Worm (Caenorhabditis elegans) whole organism, L2 larva: Measurements from ENCODE around the gene F40F8.4.
A peak's percentile ranks its signal among the peaks of the same experiment; 100 is the strongest.

Experiments used
- C34F6.9 ChIP-seq: fragments of 150-350 bp; optimal IDR thresholded peaks from 2 replicates; lab custom pipeline; 2014; ENCODE audit warnings: missing biosample characterization, missing genetic modification characterization
- F13H6.1 ChIP-seq: sonication (generic microtip); optimal IDR thresholded peaks from 2 replicates; lab custom pipeline; 2016; ENCODE audit warnings: missing genetic modification characterization, missing compliant biosample characterization
- R02D3.7 ChIP-seq: fragments of 150-350 bp; optimal IDR thresholded peaks from 2 replicates; lab custom pipeline; 2014; ENCODE audit warnings: missing biosample characterization, missing genetic modification characterization
- ZK546.5 ChIP-seq: sonication (generic microtip); optimal IDR thresholded peaks from 2 replicates; lab custom pipeline; 2017; ENCODE audit warnings: missing biosample characterization, missing genetic modification characterization
- alr-1 ChIP-seq: fragments of 150-350 bp; optimal IDR thresholded peaks from 2 replicates; lab custom pipeline; 2014; ENCODE audit warnings: missing biosample characterization, missing genetic modification characterization
- aly-2 ChIP-seq: fragments of 150-350 bp; optimal IDR thresholded peaks from 2 replicates; lab custom pipeline; 2014; ENCODE audit warnings: missing biosample characterization, missing genetic modification characterization
- ama-1 ChIP-seq: fragments of 150-350 bp; optimal IDR thresholded peaks from 2 replicates; lab custom pipeline; 2018; ENCODE audit warnings: inconsistent platforms
- blmp-1 ChIP-seq: sonication (generic microtip); optimal IDR thresholded peaks from 2 replicates; lab custom pipeline; 2017; ENCODE audit warnings: missing genetic modification characterization, mild to moderate bottlenecking, missing compliant biosample characterization, antibody characterized with exemption, moderate library complexity; ENCODE audit not compliant: insufficient read depth
- ceh-82 ChIP-seq: fragments of 150-350 bp; optimal IDR thresholded peaks from 2 replicates; lab custom pipeline; 2014; ENCODE audit warnings: missing biosample characterization, missing genetic modification characterization
- crh-2 ChIP-seq: sonication (generic microtip); optimal IDR thresholded peaks from 2 replicates; lab custom pipeline; 2017; ENCODE audit warnings: missing biosample characterization, missing genetic modification characterization
- dmd-4 ChIP-seq: sonication (generic microtip); optimal IDR thresholded peaks from 2 replicates; lab custom pipeline; 2017; ENCODE audit warnings: missing biosample characterization, missing genetic modification characterization
- egl-27 ChIP-seq: sonication (generic microtip); optimal IDR thresholded peaks from 3 replicates; lab custom pipeline; 2017; ENCODE audit warnings: missing biosample characterization, missing genetic modification reagents, missing genetic modification characterization
- elt-1 ChIP-seq: fragments of 150-350 bp; optimal IDR thresholded peaks from 2 replicates; lab custom pipeline; 2014; ENCODE audit warnings: missing biosample characterization, missing genetic modification characterization
- elt-3 ChIP-seq: sonication (generic microtip); optimal IDR thresholded peaks from 2 replicates; lab custom pipeline; 2017; ENCODE audit warnings: missing biosample characterization, missing genetic modification characterization
- fos-1 ChIP-seq: fragments of 150-350 bp; optimal IDR thresholded peaks from 2 replicates; lab custom pipeline; 2014; ENCODE audit warnings: missing biosample characterization, missing genetic modification characterization
- gmeb-1 ChIP-seq: fragments of 150-350 bp; optimal IDR thresholded peaks from 2 replicates; lab custom pipeline; 2014; ENCODE audit warnings: missing biosample characterization, missing genetic modification characterization
- lin-11 ChIP-seq: fragments of 150-350 bp; sonication (generic microtip); optimal IDR thresholded peaks from 2 replicates; lab custom pipeline; 2014; ENCODE audit warnings: missing biosample characterization, missing genetic modification characterization, inconsistent platforms, mixed read lengths
- lin-13 ChIP-seq: fragments of 150-350 bp; optimal IDR thresholded peaks from 2 replicates; lab custom pipeline; 2014; ENCODE audit warnings: missing biosample characterization, missing genetic modification reagents, missing genetic modification characterization
- lsy-2 ChIP-seq, 2 experiments: fragments of 150-350 bp in 1 of 2; sonication (generic microtip) in 1 of 2; optimal IDR thresholded peaks; 2 replicates each; lab custom pipeline; 2014 to 2017; ENCODE audit warnings: missing biosample characterization in 2 of 2, missing genetic modification characterization in 2 of 2
- mab-5 ChIP-seq: fragments of 150-350 bp; optimal IDR thresholded peaks from 2 replicates; lab custom pipeline; 2014; ENCODE audit warnings: missing biosample characterization, missing genetic modification characterization
- mdl-1 ChIP-seq, 2 experiments: fragments of 150-350 bp in 1 of 2; sonication (generic microtip) in 1 of 2; optimal IDR thresholded peaks; 2 replicates each; lab custom pipeline; 2017; ENCODE audit warnings: missing biosample characterization in 2 of 2, missing genetic modification characterization in 2 of 2
- nhr-10 ChIP-seq: sonication (generic microtip); optimal IDR thresholded peaks from 2 replicates; lab custom pipeline; 2017; ENCODE audit warnings: missing biosample characterization, missing genetic modification characterization
- nhr-12 ChIP-seq: fragments of 150-350 bp; optimal IDR thresholded peaks from 2 replicates; lab custom pipeline; 2014; ENCODE audit warnings: missing biosample characterization, missing genetic modification characterization
- nhr-129 ChIP-seq: fragments of 150-350 bp; optimal IDR thresholded peaks from 2 replicates; lab custom pipeline; 2014; ENCODE audit warnings: missing biosample characterization, missing genetic modification characterization
- nhr-23 ChIP-seq: fragments of 150-350 bp; optimal IDR thresholded peaks from 2 replicates; lab custom pipeline; 2014; ENCODE audit warnings: missing biosample characterization, missing genetic modification reagents, missing genetic modification characterization
- nhr-25 ChIP-seq: fragments of 150-350 bp; sonication (generic microtip); optimal IDR thresholded peaks from 3 replicates; lab custom pipeline; 2014; ENCODE audit warnings: missing biosample characterization, missing genetic modification characterization
- nhr-77 ChIP-seq: fragments of 150-350 bp; optimal IDR thresholded peaks from 2 replicates; lab custom pipeline; 2014; ENCODE audit warnings: missing biosample characterization, missing genetic modification characterization
- peb-1 ChIP-seq: fragments of 150-350 bp; optimal IDR thresholded peaks from 2 replicates; lab custom pipeline; 2014; ENCODE audit warnings: missing biosample characterization, missing genetic modification characterization
- skn-1 ChIP-seq: sonication (generic microtip); optimal IDR thresholded peaks from 2 replicates; lab custom pipeline; 2017; ENCODE audit warnings: missing biosample characterization, missing genetic modification characterization
- sma-3 ChIP-seq: sonication (generic microtip); optimal IDR thresholded peaks from 2 replicates; lab custom pipeline; 2016; ENCODE audit warnings: missing genetic modification reagents, missing genetic modification characterization, missing compliant biosample characterization
- sma-9 ChIP-seq, 2 experiments: fragments of 150-350 bp in 1 of 2; sonication (generic microtip) in 1 of 2; optimal IDR thresholded peaks; 2 replicates each; lab custom pipeline; 2014 to 2016; ENCODE audit warnings: missing genetic modification characterization in 2 of 2, mild to moderate bottlenecking in 1 of 2, missing biosample characterization in 1 of 2, missing compliant biosample characterization in 1 of 2, missing genetic modification reagents in 1 of 2, moderate library complexity in 1 of 2
- snpc-4 ChIP-seq: fragments of 150-350 bp; optimal IDR thresholded peaks from 2 replicates; lab custom pipeline; 2014; ENCODE audit warnings: missing biosample characterization, missing genetic modification characterization
- unc-39 ChIP-seq: fragments of 150-350 bp; optimal IDR thresholded peaks from 2 replicates; lab custom pipeline; 2014; ENCODE audit warnings: missing biosample characterization, missing genetic modification characterization
- unc-55 ChIP-seq: fragments of 150-350 bp; sonication (generic microtip); optimal IDR thresholded peaks from 3 replicates; lab custom pipeline; 2014; ENCODE audit warnings: missing biosample characterization, missing genetic modification reagents, missing genetic modification characterization
- unc-62 ChIP-seq: fragments of 150-350 bp; optimal IDR thresholded peaks from 2 replicates; lab custom pipeline; 2014; ENCODE audit warnings: missing biosample characterization, missing genetic modification reagents, missing genetic modification characterization
- ztf-1 ChIP-seq: fragments of 200-800 bp; sonication (Bioruptor generic); conservative IDR thresholded peaks from 2 replicates; pipeline ENCODE4 v1.3.6; 2022; ENCODE audit warnings: missing genetic modification characterization, missing compliant biosample characterization
- ztf-11 ChIP-seq: sonication (generic microtip); optimal IDR thresholded peaks from 2 replicates; lab custom pipeline; 2017; ENCODE audit warnings: missing biosample characterization, missing genetic modification characterization
- ztf-4 ChIP-seq: fragments of 150-350 bp; optimal IDR thresholded peaks from 2 replicates; lab custom pipeline; 2014; ENCODE audit warnings: missing biosample characterization, missing genetic modification characterization

Gene F40F8.4

DNA sequence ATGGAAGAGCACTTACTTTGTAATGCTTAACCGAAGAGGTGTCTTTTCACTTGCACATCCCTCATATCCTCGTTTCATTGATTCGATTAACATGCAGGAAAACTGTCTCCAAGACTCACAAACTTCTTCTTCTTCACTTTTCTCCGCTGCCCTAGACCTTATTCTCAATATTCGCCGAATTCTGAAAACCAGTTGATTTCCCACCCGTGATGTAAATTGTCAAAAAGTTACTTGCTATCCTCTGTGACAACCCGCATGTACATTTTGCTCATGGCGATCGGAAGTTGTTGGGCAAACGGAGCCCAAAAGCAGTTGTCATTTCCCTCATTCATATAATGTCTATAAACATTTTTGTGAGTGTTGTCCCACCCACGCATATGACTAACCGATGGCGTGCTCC lies 29.6 kb downstream of the F40F8.4 start:
- TF ChIP-seq nhr-12 (no peak), blmp-1 (tag; lab: Kevin White, UChicago) (no peak), egl-27 (tag; lab: Kevin White, UChicago) (no peak), ztf-1 (no peak), nhr-25 (tag; lab: Kevin White, UChicago) (no peak), crh-2 (tag; lab: Kevin White, UChicago) (no peak), dmd-4 (no peak), mab-5 (no peak), ceh-82 (tag; lab: Kevin White, UChicago) (no peak), ztf-4 (no peak), gmeb-1 (tag; lab: Kevin White, UChicago) (no peak)

DNA sequence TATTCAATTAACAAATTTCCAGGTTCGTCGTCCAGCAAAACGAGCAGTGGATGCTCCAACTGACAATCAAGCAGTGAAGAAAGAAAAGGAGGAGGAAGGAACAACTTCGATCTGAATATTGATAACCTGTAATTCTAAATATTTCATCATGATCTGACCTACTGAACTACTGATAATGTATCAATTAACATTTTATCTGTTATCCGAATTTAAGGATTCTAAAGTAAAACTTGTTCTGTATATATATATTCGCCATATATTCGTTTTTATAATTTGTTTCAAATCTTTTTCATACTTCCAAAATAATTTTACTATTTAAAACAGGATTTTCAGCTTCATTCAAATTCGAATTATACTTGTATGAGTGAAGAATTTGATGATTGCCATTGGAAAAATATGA lies 32.2 kb downstream of the F40F8.4 start, which contains the start of gene apc-17:
TSS of gene apc-17 (plus strand) at position 301 of the 400 bp plus-strand sequence.
- TF ChIP-seq sma-9 (GFP tag; optimal IDR thresholded peaks at IDR 0.05; lab: Kevin White, UChicago) (no peak), sma-9 (tag; optimal IDR thresholded peaks at IDR 0.05; lab: Kevin White, UChicago) (no peak), nhr-12 (no peak)
- TF ChIP-seq, all 48 proteins: peak for 0

DNA sequence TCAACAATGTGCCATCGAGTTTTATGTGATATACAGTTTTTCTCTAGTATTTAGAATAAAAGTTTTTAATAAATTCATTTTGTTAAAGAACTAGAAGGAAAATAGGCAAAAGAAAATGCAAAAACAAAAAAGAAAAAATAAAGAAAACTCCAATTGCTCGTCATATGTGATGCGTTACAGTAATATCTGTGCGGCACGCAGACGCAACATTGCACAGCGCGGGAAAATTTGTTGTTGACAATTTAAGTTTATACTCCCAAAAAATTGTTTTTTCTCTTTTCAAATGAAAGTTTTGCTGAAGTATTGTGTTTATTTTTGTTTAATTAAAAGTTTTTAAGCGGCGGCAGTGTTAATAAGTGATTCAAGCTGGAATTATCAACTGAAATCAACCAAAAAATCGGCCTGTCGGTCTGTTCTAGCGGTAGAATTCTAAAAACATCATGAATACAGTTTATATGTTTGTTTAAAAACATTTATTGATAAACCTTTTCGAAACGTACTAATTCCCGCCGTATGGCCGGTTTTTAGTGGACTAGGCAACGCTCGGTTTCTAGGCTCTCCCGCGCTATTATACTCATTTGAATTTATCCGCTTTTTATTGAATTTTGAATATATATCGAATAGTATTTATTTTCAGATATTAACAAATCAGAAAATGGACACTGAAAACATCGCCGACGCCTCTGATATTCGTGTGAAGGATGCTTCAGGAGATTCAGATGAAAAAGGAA lies 33.9 kb downstream of the F40F8.4 start, which contains the start of gene nasp-1:
TSS of gene nasp-1 (plus strand) at position 632 of the 731 bp plus-strand sequence.
- no peak for TF ChIP-seq elt-1
- no peak for TF ChIP-seq nhr-77 (tag; lab: Kevin White, UChicago)
- peak in 1 of 2 experiments; percentile 73 for TF ChIP-seq lsy-2 (tag; optimal IDR thresholded peaks at IDR 0.05; lab: Kevin White, UChicago)

DNA sequence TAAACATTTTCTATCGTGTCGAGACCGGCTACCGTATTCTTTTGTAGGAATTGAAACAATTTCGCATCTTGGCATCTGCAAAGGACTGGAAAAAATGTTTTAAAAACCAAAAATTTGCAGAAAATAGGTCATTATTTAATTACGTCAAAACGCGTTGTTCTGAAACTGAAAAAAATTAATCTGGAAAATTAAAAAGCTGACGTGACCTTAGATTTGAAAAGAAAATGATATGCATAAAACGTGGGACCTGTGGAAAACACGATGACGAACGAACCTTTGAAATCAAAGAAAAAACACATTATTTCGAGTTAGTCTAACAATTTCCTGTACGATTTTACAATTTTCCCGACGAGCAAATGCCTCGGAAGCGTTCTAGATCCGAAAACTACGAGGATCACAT lies 35.9 kb downstream of the F40F8.4 start, which contains the start of gene C09H10.9:
TSS of gene C09H10.9 (plus strand) at position 301 of the 400 bp plus-strand sequence.
- TF ChIP-seq skn-1, result no peak

DNA sequence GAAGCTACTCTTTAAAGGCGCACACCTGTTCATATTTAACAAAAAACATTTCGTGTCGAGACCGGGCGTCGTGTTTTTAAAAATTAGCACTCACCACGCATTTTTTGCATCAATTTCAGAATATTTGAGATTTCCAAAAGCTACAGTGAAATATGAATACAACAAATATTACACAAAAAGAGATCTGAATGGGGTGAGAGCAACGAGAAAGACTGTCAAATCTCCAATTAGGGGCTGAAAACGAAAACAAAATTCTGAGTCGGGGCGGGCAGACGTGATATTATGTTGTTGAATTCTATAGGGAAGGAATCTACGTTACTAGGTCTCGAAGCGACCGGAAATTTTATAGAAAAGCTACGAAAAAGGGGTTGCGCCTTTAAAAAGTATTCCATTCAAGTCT lies 36.4 kb downstream of the F40F8.4 start, which contains the start of gene C09H10.5:
TSS of gene C09H10.5 (minus strand) at position 101 of the 400 bp plus-strand sequence.
- no peak for TF ChIP-seq sma-3 (GFP tag; lab: Kevin White, UChicago)
- no peak for TF ChIP-seq crh-2 (tag; lab: Kevin White, UChicago)
- TF ChIP-seq mab-5, result no peak
- TF ChIP-seq alr-1 (tag; lab: Kevin White, UChicago), result no peak
- TF ChIP-seq nhr-129, result no peak
- no peak for TF ChIP-seq lin-13
- TF ChIP-seq R02D3.7 (tag; lab: Kevin White, UChicago), result no peak
- TF ChIP-seq nhr-23 (tag; lab: Kevin White, UChicago), result no peak
- TF ChIP-seq lsy-2 (tag; optimal IDR thresholded peaks at IDR 0.05; lab: Kevin White, UChicago), result no peak
- TF ChIP-seq nhr-25 (tag; lab: Kevin White, UChicago), result no peak
- TF ChIP-seq elt-3 (tag; lab: Kevin White, UChicago), result no peak
- TF ChIP-seq unc-55 (GFP tag; lab: Kevin White, UChicago), result no peak
- no peak for TF ChIP-seq mdl-1 (tag; optimal IDR thresholded peaks at IDR 0.05; lab: Kevin White, UChicago)
- no peak for TF ChIP-seq nhr-10 (tag; lab: Kevin White, UChicago)
- no peak for TF ChIP-seq unc-62
- no peak for TF ChIP-seq nhr-77 (tag; lab: Kevin White, UChicago)
- TF ChIP-seq ztf-11 (tag; lab: Kevin White, UChicago), result no peak
- no peak for TF ChIP-seq ama-1
- TF ChIP-seq ceh-82 (tag; lab: Kevin White, UChicago), result no peak

DNA sequence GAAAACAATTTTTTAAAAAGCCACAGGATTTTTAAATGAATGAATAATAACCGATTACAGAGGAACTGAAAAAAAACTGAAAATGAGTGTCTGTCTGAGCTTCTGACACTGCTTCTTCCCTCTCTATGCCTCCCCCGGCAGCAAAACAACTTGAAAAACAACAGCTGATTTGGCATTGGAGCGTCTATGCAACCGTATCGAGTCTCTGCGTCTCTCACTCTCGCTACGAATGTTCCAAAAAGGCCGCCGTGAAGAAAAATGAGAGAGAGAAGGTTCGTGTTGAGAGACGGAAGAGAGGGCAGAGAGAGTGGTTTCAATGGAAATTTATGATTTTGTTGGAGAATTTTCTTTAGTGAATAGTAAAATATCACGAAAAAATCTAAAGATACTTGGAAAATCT lies 37.0 kb downstream of the F40F8.4 start:
- peak; percentile 68 for TF ChIP-seq lin-11 (tag; lab: Kevin White, UChicago)
- peak; percentile 20 for TF ChIP-seq nhr-25 (tag; lab: Kevin White, UChicago)
- TF ChIP-seq mdl-1 (tag; optimal IDR thresholded peaks at IDR 0.05; lab: Kevin White, UChicago), result peak in 1 of 2 experiments; percentile 4
- peak; percentile 8 for TF ChIP-seq snpc-4
- peak; percentile 91 for TF ChIP-seq C34F6.9
- peak; percentile 50 for TF ChIP-seq sma-9 (GFP tag; optimal IDR thresholded peaks at IDR 0.05; lab: Kevin White, UChicago)
- no peak for TF ChIP-seq sma-9 (tag; optimal IDR thresholded peaks at IDR 0.05; lab: Kevin White, UChicago)
- TF ChIP-seq aly-2, result no peak
- no peak for TF ChIP-seq elt-1
- no peak for TF ChIP-seq R02D3.7 (tag; lab: Kevin White, UChicago)
- TF ChIP-seq lsy-2 (tag; optimal IDR thresholded peaks at IDR 0.05; lab: Kevin White, UChicago), result peak; percentile 52 to 82
- no peak for TF ChIP-seq unc-62
- TF ChIP-seq crh-2 (tag; lab: Kevin White, UChicago), result peak; percentile 75
- peak; percentile 29 for TF ChIP-seq sma-3 (GFP tag; lab: Kevin White, UChicago)
- TF ChIP-seq skn-1, result no peak
- TF ChIP-seq fos-1, result peak; percentile 37
- TF ChIP-seq peb-1, result no peak
- no peak for TF ChIP-seq unc-39 (tag; lab: Kevin White, UChicago)
- TF ChIP-seq unc-55 (GFP tag; lab: Kevin White, UChicago), result peak; percentile 80
- peak; percentile 59 for TF ChIP-seq gmeb-1 (tag; lab: Kevin White, UChicago)
- peak; percentile 45 for TF ChIP-seq F13H6.1 (tag; lab: Kevin White, UChicago)
- no peak for TF ChIP-seq elt-3 (tag; lab: Kevin White, UChicago)
- peak; percentile 51 for TF ChIP-seq lin-13
- no peak for TF ChIP-seq ZK546.5 (tag; lab: Kevin White, UChicago)
- TF ChIP-seq nhr-129, result peak; percentile 89
